Fruit fly (Drosophila melanogaster) whole organism, prepupa: ENCODE measurements around the gene CG1105.

Experiments
- CG10631 ChIP-seq: fragments of 200-800 bp; sonication (Bioruptor generic); optimal IDR thresholded peaks from 2 replicates; lab custom pipeline; 2016; ENCODE audit warnings: missing biosample characterization, missing genetic modification characterization
- CG10669 ChIP-seq: fragments of 200-800 bp; sonication (Bioruptor generic); optimal IDR thresholded peaks from 3 replicates; lab custom pipeline; 2018; ENCODE audit warnings: missing biosample characterization, mild to moderate bottlenecking, missing genetic modification characterization, moderate library complexity
- CG11762 ChIP-seq: fragments of 200-800 bp; sonication (Bioruptor generic); optimal IDR thresholded peaks from 3 replicates; lab custom pipeline; 2016; ENCODE audit warnings: missing biosample characterization, missing genetic modification characterization; ENCODE audit not compliant: insufficient read depth
- CG11902 ChIP-seq: fragments of 200-800 bp; sonication (Bioruptor generic); optimal IDR thresholded peaks from 3 replicates; lab custom pipeline; 2016; ENCODE audit warnings: missing biosample characterization, missing genetic modification characterization
- CG15336 ChIP-seq: fragments of 200-800 bp; sonication (Bioruptor generic); IDR thresholded peaks from 2 replicates; pipeline ENCODE4 v1.3.6; 2022; ENCODE audit warnings: missing biosample characterization, missing genetic modification characterization
- CG1621 ChIP-seq: fragments of 200-800 bp; sonication (Bioruptor generic); optimal IDR thresholded peaks from 3 replicates; lab custom pipeline; 2018; ENCODE audit warnings: missing biosample characterization, mild to moderate bottlenecking, missing genetic modification characterization
- CG3032 ChIP-seq: fragments of 200-800 bp; optimal IDR thresholded peaks from 2 replicates; lab custom pipeline; 2019; ENCODE audit warnings: missing biosample characterization, mild to moderate bottlenecking, missing genetic modification characterization, moderate library complexity
- CG31627 ChIP-seq: fragments of 200-800 bp; sonication (Bioruptor generic); optimal IDR thresholded peaks from 3 replicates; lab custom pipeline; 2016; ENCODE audit warnings: missing biosample characterization, missing genetic modification characterization
- CG3919 ChIP-seq: fragments of 200-800 bp; sonication (Bioruptor generic); optimal IDR thresholded peaks from 3 replicates; lab custom pipeline; 2016; ENCODE audit warnings: missing biosample characterization, missing genetic modification characterization
- CG6163 ChIP-seq: fragments of 200-800 bp; sonication (Bioruptor generic); IDR thresholded peaks from 3 replicates; pipeline ENCODE4 v1.3.6; 2022; ENCODE audit warnings: missing biosample characterization, missing genetic modification characterization
- CG6276 ChIP-seq: fragments of 200-800 bp; sonication (Bioruptor generic); optimal IDR thresholded peaks from 2 replicates; lab custom pipeline; 2017; ENCODE audit warnings: missing biosample characterization, mild to moderate bottlenecking, missing genetic modification characterization
- CG6792 ChIP-seq: fragments of 200-800 bp; sonication (Bioruptor generic); optimal IDR thresholded peaks from 3 replicates; lab custom pipeline; 2016; ENCODE audit warnings: missing biosample characterization, missing genetic modification characterization
- CG6808 ChIP-seq: fragments of 200-800 bp; sonication (Bioruptor generic); optimal IDR thresholded peaks from 3 replicates; lab custom pipeline; 2017; ENCODE audit warnings: missing biosample characterization, missing genetic modification characterization, mild to moderate bottlenecking, moderate library complexity, missing genetic modification reagents
- CG6854 ChIP-seq: fragments of 200-800 bp; sonication (Bioruptor generic); optimal IDR thresholded peaks from 2 replicates; lab custom pipeline; 2017; ENCODE audit warnings: missing biosample characterization, mild to moderate bottlenecking, missing genetic modification characterization
- CG9139 ChIP-seq: fragments of 200-800 bp; sonication (Bioruptor generic); optimal IDR thresholded peaks from 3 replicates; lab custom pipeline; 2017; ENCODE audit warnings: missing biosample characterization, mild to moderate bottlenecking, missing genetic modification characterization
- Eip75B ChIP-seq: fragments of 200-800 bp; sonication (Bioruptor generic); optimal IDR thresholded peaks from 3 replicates; lab custom pipeline; 2016; ENCODE audit warnings: missing biosample characterization, missing genetic modification characterization
- Eip78C ChIP-seq: fragments of 200-800 bp; sonication (Bioruptor generic); peaks from one replicate; lab custom pipeline; 2016; ENCODE audit warnings: missing biosample characterization, missing genetic modification characterization
- Eip93F ChIP-seq: fragments of 200-800 bp; sonication (Bioruptor generic); optimal IDR thresholded peaks from 2 replicates; lab custom pipeline; 2016; ENCODE audit warnings: missing biosample characterization, mild to moderate bottlenecking, missing genetic modification characterization
- Ets21C ChIP-seq: fragments of 200-800 bp; sonication (Bioruptor generic); optimal IDR thresholded peaks from 3 replicates; lab custom pipeline; 2016; ENCODE audit warnings: missing biosample characterization, missing genetic modification characterization
- Gug ChIP-seq: fragments of 200-800 bp; sonication (Bioruptor generic); IDR thresholded peaks from 2 replicates; pipeline ENCODE4 v1.3.6; 2022; ENCODE audit warnings: missing biosample characterization, missing genetic modification characterization
- Hr38 ChIP-seq: sonication (Bioruptor generic); optimal IDR thresholded peaks from 2 replicates; lab custom pipeline; 2016; ENCODE audit warnings: missing biosample characterization, missing genetic modification characterization
- Hr39 ChIP-seq: fragments of 200-800 bp; sonication (Bioruptor generic); optimal IDR thresholded peaks from 2 replicates; lab custom pipeline; 2016; ENCODE audit warnings: missing biosample characterization, missing genetic modification characterization
- Lpt ChIP-seq: fragments of 200-800 bp; sonication (Bioruptor generic); optimal IDR thresholded peaks from 3 replicates; lab custom pipeline; 2016; ENCODE audit warnings: missing biosample characterization, missing genetic modification characterization
- OdsH ChIP-seq: fragments of 200-800 bp; sonication (Bioruptor generic); optimal IDR thresholded peaks from 3 replicates; lab custom pipeline; 2016; ENCODE audit warnings: missing biosample characterization, missing genetic modification characterization
- Sox102F ChIP-seq: fragments of 200-800 bp; sonication (Bioruptor generic); optimal IDR thresholded peaks from 2 replicates; lab custom pipeline; 2016; ENCODE audit warnings: missing biosample characterization, mild to moderate bottlenecking, missing genetic modification characterization
- Sox14 ChIP-seq: fragments of 200-800 bp; sonication (Bioruptor generic); optimal IDR thresholded peaks from 3 replicates; lab custom pipeline; 2016; ENCODE audit warnings: missing biosample characterization, missing genetic modification characterization
- achi ChIP-seq: fragments of 200-800 bp; sonication (Bioruptor generic); optimal IDR thresholded peaks from 3 replicates; lab custom pipeline; 2016; ENCODE audit warnings: missing biosample characterization, missing genetic modification characterization
- cyc ChIP-seq: fragments of 200-800 bp; sonication (Bioruptor generic); optimal IDR thresholded peaks from 3 replicates; lab custom pipeline; 2016; ENCODE audit warnings: missing biosample characterization, missing genetic modification characterization
- dac ChIP-seq: fragments of 200-800 bp; sonication (Bioruptor generic); optimal IDR thresholded peaks from 2 replicates; lab custom pipeline; 2017; ENCODE audit warnings: missing biosample characterization, mild to moderate bottlenecking, missing genetic modification characterization
- dsx ChIP-seq: fragments of 200-800 bp; optimal IDR thresholded peaks from 3 replicates; lab custom pipeline; 2019; ENCODE audit warnings: missing biosample characterization, mild to moderate bottlenecking, missing genetic modification characterization, moderate library complexity; ENCODE audit not compliant: poor library complexity, severe bottlenecking
- eg ChIP-seq: fragments of 200-800 bp; sonication (Bioruptor generic); IDR thresholded peaks from 3 replicates; pipeline ENCODE4 v1.3.6; 2022; ENCODE audit warnings: missing biosample characterization, missing genetic modification characterization
- esn ChIP-seq: fragments of 200-800 bp; sonication (Bioruptor generic); optimal IDR thresholded peaks from 2 replicates; lab custom pipeline; 2016; ENCODE audit warnings: missing biosample characterization, mild to moderate bottlenecking, missing genetic modification characterization, moderate library complexity
- fd85E ChIP-seq: fragments of 200-800 bp; sonication (Bioruptor generic); optimal IDR thresholded peaks from 3 replicates; lab custom pipeline; 2016; ENCODE audit warnings: missing biosample characterization, missing genetic modification characterization
- fkh ChIP-seq: fragments of 200-800 bp; sonication (Bioruptor generic); optimal IDR thresholded peaks from 3 replicates; lab custom pipeline; 2017; ENCODE audit warnings: missing biosample characterization, mild to moderate bottlenecking, missing genetic modification characterization, moderate library complexity
- lz ChIP-seq: fragments of 200-800 bp; sonication (Bioruptor generic); optimal IDR thresholded peaks from 3 replicates; lab custom pipeline; 2016; ENCODE audit warnings: missing biosample characterization, missing genetic modification characterization
- pdm3 ChIP-seq: fragments of 200-800 bp; sonication (Bioruptor generic); optimal IDR thresholded peaks from 3 replicates; lab custom pipeline; 2016; ENCODE audit warnings: missing biosample characterization, missing genetic modification characterization
- salr ChIP-seq, 2 experiments: fragments of 200-800 bp; sonication (Bioruptor generic); optimal IDR thresholded peaks; 3 replicates each; lab custom pipeline; 2016 to 2018; ENCODE audit warnings: missing biosample characterization in 2 of 2, missing genetic modification characterization in 2 of 2, mild to moderate bottlenecking in 1 of 2
- ss ChIP-seq, 2 experiments: fragments of 200-800 bp; sonication (Bioruptor generic); optimal IDR thresholded peaks; 2 replicates in 1 of 2; 3 replicates in 1 of 2; lab custom pipeline; 2017 to 2018; ENCODE audit warnings: mild to moderate bottlenecking in 2 of 2, missing biosample characterization in 2 of 2, missing genetic modification characterization in 2 of 2, moderate library complexity in 1 of 2
- svp ChIP-seq: fragments of 200-800 bp; sonication (Bioruptor generic); peaks from one replicate; lab custom pipeline; 2016; ENCODE audit warnings: missing biosample characterization, missing genetic modification characterization
- topi ChIP-seq: fragments of 200-800 bp; sonication (Bioruptor generic); optimal IDR thresholded peaks from 3 replicates; lab custom pipeline; 2016; ENCODE audit warnings: missing biosample characterization, missing genetic modification characterization
- vri ChIP-seq: fragments of 200-800 bp; sonication (Bioruptor generic); optimal IDR thresholded peaks from 3 replicates; lab custom pipeline; 2016; ENCODE audit warnings: missing biosample characterization, mild to moderate bottlenecking, missing genetic modification characterization

The CG1105 gene

DNA sequence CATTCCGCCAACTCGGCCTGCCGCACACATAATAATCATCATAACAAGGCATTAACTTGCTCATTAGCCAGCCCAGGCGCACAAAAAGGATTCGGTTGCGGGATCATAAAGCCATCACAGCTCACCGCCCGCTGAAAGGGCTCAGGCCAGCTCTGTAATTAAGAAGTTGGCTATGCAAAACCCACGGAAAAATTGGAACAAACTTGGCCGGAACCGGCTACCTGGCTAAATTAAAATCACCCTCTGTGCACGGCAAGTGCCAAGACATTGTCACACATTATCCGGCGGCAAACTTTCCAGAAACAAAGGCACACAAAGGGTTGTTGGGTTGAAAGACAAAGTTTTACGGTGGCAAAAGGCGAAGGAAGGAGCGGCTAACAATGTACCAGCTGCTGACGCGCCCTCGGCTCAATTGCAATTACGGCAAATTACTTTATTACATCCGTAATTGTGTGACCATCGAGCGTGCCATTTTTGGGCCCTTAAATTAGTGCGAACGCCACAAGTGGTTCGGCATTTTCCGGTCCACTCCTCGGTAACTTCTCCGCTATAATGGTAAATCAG, 31.2 kb downstream of the CG1105 start:
- TF ChIP-seq lz (GFP tag; lab: Kevin White, UChicago) (no peak), svp (GFP tag; lab: Kevin White, UChicago) (no peak)

DNA sequence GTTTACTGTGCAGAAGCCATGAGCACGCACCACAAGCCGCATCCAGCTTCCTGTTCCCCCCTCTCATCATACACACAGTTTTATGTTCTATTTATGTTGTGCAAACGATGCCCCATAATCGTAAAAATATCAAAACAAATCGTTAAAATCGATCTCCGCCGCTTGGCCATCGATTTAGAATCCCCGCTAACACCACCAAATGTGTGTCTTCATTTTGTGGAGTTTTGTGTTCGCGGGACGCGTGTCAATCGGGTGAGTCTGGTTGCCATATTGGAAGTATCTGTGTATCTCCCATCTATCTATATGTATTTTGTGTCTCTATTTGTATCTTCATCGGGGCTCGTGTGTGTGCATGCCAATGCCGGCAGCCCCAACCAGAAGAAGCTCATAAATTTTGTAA, 32.5 kb downstream of the CG1105 start:
- no peak for TF ChIP-seq CG15336 (GFP tag; lab: Robert Waterston, UW)
- no peak for TF ChIP-seq topi (GFP tag; lab: Kevin White, UChicago)
- TF ChIP-seq CG3919 = no peak
- TF ChIP-seq fd85E (GFP tag; lab: Kevin White, UChicago) = no peak
- TF ChIP-seq CG10631 (GFP tag; lab: Kevin White, UChicago) = no peak
- no peak for TF ChIP-seq CG6276 (GFP tag; lab: Kevin White, UChicago)

DNA sequence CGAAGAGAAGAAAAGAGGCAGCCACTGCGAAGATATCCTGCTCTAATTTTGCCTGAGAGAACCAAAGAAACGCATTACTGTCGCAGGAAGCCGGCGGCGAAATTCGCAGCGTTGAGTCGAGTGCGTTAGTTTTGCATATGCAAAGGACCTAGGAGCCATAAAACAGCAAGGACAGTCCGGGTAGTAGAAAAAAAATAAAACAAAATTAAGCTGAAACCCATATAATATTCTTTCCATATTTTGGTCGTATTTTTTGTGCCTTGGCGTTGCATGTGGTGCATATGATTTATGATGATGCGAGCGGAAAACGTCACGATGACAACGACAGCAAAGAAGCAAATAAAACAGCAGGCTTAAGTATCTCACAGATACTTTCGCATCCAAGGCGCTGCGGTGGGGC, 33.2 kb downstream of the CG1105 start:
- TF ChIP-seq achi (GFP tag; lab: Kevin White, UChicago) = no peak
- no peak for TF ChIP-seq Eip78C
- no peak for TF ChIP-seq fkh
- TF ChIP-seq, all 60 proteins: peak for 0

DNA sequence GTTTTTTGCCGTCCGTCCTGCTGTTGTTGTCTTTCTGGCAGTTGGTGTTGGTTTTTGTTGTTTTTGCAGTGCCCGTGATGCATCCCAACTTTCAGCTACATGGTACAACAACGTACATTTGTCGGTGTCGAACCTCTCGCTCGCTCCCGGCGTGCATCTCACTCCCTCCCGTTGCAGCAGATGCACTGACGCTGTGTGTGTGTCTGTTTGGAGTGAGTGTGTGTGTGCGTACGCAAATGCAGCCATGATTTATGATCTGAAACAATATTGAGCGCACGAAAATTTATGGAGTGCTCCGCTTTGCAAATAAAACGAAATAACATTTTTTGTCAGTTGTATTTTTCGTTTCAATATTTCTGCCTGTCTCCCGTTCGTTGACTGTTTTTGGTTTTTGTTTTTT, 35.4 kb downstream of the CG1105 start:
- TF ChIP-seq CG11902 (no peak), CG6276 (GFP tag; lab: Kevin White, UChicago) (no peak), CG31627 (GFP tag; lab: Kevin White, UChicago) (no peak), CG10631 (GFP tag; lab: Kevin White, UChicago) (no peak), vri (GFP tag; lab: Kevin White, UChicago) (no peak), CG6808 (no peak), dsx (GFP tag; lab: Kevin White, UChicago) (no peak), cyc (no peak)

DNA sequence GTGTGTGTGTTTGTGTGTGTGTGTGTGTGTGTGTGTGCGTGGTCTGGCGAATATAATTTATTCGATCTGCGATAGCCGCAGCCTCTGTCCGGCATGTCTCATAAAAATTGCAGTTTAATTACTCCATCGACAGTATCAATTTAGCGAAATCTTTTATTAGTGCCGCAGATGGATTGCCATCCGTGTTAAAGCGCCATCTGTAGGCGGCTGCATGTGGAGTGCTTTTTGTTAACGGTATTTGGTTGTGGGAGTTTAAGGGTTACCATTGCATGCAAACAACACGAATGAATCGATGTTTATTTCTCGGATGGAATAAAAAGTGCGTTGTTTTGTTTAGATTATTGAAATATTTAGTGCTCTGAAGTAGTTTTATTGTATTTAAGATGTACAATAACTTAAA, 37.5 kb downstream of the CG1105 start:
- TF ChIP-seq pdm3 (GFP tag; lab: Kevin White, UChicago) (no peak), CG6792 (GFP tag; lab: Kevin White, UChicago) (no peak), esn (GFP tag; lab: Kevin White, UChicago) (no peak), CG10669 (GFP tag; lab: Kevin White, UChicago) (no peak), dac (GFP tag; lab: Kevin White, UChicago) (no peak), dsx (GFP tag; lab: Kevin White, UChicago) (no peak), Sox102F (no peak), Sox14 (GFP tag; lab: Kevin White, UChicago) (no peak), CG3032 (tag; lab: Kevin White, UChicago) (no peak), Hr39 (GFP tag; lab: Kevin White, UChicago) (no peak), Eip75B (GFP tag; lab: Kevin White, UChicago) (no peak), CG10631 (GFP tag; lab: Kevin White, UChicago) (no peak), CG11902 (no peak), Eip78C (no peak), OdsH (GFP tag; lab: Kevin White, UChicago) (no peak), CG3919 (no peak), salr (GFP tag; optimal IDR thresholded peaks at IDR 0.05; lab: Kevin White, UChicago) (no peak), lz (GFP tag; lab: Kevin White, UChicago) (no peak)

DNA sequence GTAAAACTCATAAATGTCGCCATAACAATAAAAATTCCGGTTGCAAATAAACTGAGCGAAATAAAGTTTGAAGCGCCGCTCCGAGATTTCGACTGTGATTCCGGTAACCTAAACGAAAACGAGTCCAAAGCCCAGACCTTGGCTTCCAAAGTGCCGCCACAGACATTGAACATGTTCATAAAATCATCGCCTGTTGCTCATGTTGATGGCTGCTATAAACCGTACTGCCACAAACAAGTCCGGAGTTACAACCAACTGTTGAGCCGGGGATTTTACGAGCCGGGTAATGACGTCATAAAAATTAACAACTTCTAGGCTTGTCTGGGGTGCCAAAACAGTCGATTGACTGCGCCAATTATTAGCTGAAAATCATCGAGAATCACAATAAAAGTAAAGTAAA, 38.4 kb downstream of the CG1105 start:
- TF ChIP-seq CG11762 (GFP tag; lab: Kevin White, UChicago) = no peak
- no peak for TF ChIP-seq vri (GFP tag; lab: Kevin White, UChicago)
- no peak for TF ChIP-seq ss (GFP tag; optimal IDR thresholded peaks at IDR 0.05; lab: Kevin White, UChicago)
- no peak for TF ChIP-seq CG6854 (GFP tag; lab: Kevin White, UChicago)
- no peak for TF ChIP-seq OdsH (GFP tag; lab: Kevin White, UChicago)
- TF ChIP-seq Lpt (GFP tag; lab: Kevin White, UChicago) = no peak
- no peak for TF ChIP-seq CG6276 (GFP tag; lab: Kevin White, UChicago)
- TF ChIP-seq Ets21C (GFP tag; lab: Kevin White, UChicago) = no peak
- TF ChIP-seq Gug = no peak
- TF ChIP-seq fkh = no peak
- TF ChIP-seq CG10631 (GFP tag; lab: Kevin White, UChicago) = no peak
- TF ChIP-seq topi (GFP tag; lab: Kevin White, UChicago) = no peak
- no peak for TF ChIP-seq Eip78C
- no peak for TF ChIP-seq eg (GFP tag; lab: Robert Waterston, UW)
- no peak for TF ChIP-seq CG1621 (tag; lab: Kevin White, UChicago)
- no peak for TF ChIP-seq CG9139 (GFP tag; lab: Kevin White, UChicago)
- no peak for TF ChIP-seq Eip93F (GFP tag; lab: Kevin White, UChicago)
- TF ChIP-seq CG6163 = no peak
- TF ChIP-seq Hr38 (GFP tag; lab: Kevin White, UChicago) = no peak
- TF ChIP-seq CG6792 (GFP tag; lab: Kevin White, UChicago) = no peak
